Fruit fly (Drosophila melanogaster): ENCODE data around the gene CG43923.
"Not testable (repeated sequence)": the region's sequence is repeated elsewhere in the genome, so short reads cannot be mapped to it uniquely, and the experiment has no call there.

Gene CG43923

dm6 chr2L:15676002-15676401 is at the start of gene CG43923:
Gene CG43923, minus strand, starts transcription at chr2L:15676102.
- not testable (repeated sequence) for TF ChIP-seq Fer2 (tag; optimal IDR thresholded peaks at IDR 0.05); CG10366 (GFP tag; IDR thresholded peaks at IDR 0.05); D (optimal IDR thresholded peaks at IDR 0.05); D (GFP tag; optimal IDR thresholded peaks at IDR 0.05)

DNA sequence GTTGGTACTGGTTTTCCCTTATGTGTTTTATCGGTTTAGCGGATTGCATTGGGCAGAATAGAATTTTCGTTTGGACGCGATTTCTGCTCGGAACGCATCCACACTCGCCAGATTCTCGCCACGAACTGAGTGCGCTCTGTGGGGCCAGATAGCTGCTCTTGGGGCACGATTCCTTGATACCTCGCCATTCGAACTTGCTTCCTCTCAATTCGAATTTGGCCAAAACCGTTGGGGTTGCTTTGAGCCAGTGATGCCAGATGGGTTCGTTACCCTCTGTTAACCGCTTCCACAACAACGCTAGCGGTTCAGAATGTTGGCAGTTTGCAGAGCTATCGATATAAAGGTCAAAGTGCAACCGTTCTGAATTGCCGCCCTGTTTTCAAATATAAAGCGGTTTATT is 42.3 kb upstream of the CG43923 start, which contains the start of gene stol:
stol (minus strand) TSS at position 101 of the 400 bp plus-strand sequence.
- not testable (repeated sequence) for TF ChIP-seq PHDP (tag; optimal IDR thresholded peaks at IDR 0.05); CG17385 (GFP tag; optimal IDR thresholded peaks at IDR 0.05); CG18011 (GFP tag; optimal IDR thresholded peaks at IDR 0.05)

dm6 chr2L:15710999-15711398 is 35.1 kb upstream of the CG43923 start, which contains the start of gene CG43924:
Gene CG43924, minus strand, starts transcription at chr2L:15711099.
- TF ChIP-seq CG4707, BEAF-32, CG12942 (GFP tag; optimal IDR thresholded peaks at IDR 0.05): not testable (repeated sequence)

DNA sequence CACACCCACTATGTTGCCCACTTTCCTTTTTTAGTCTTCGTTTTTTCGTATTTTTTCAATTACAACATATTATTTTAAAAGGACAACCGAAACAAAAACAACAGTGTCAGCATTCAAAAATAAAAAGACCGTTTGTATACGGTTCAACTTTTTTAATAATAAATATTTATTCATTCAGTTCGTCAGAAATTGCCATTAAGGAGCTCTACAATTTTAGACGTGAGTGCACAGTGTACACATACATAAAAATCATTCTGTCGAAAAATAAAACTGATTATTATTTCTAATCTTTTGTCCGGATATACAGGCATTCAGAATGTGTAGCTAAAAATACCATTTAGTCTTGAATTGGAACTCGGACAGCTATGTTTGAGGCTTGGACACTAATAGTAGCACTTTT is 29.0 kb upstream of the CG43923 start, which contains the start of gene CG31827:
CG31827 (plus strand) TSS at position 301 of the 400 bp plus-strand sequence.
- TF ChIP-seq shn (GFP tag; optimal IDR thresholded peaks at IDR 0.05); CG18262 (tag; optimal IDR thresholded peaks at IDR 0.05); HmgD (GFP tag; optimal IDR thresholded peaks at IDR 0.05): not testable (repeated sequence)

- not testable (repeated sequence) for TF ChIP-seq CG9817 (tag; optimal IDR thresholded peaks at IDR 0.05); aop (GFP tag; IDR thresholded peaks at IDR 0.05); CG4282 (GFP tag; optimal IDR thresholded peaks at IDR 0.05)
Observed at dm6 chr2L:15695738-15696137, 19.8 kb upstream of the CG43923 start, which contains the start of gene CG31780. Gene CG31780, plus strand, starts transcription at chr2L:15696038.

DNA sequence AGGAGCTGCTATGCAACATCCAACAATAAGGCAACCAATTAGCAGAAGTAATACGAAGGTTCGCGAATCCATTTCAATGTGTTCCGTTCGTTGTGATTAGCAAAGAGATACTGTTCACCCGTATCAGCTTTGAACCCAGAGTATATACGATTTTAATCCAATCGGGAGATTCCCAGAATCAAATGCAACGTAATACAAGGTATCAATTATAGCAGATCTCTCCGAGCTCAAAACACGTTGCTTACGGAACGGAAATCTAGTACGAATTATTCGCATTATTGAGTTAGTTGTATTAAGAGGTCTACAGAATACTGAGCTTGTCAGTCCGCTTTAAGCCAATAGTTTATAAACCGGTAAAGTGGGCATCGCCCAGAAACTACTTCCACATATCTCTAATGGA is 18.5 kb upstream of the CG43923 start, which contains the start of gene CG44140:
CG44140 (minus strand) TSS at position 101 of the 400 bp plus-strand sequence.
- TF ChIP-seq NC2β, CG15514, CG6854 (GFP tag; optimal IDR thresholded peaks at IDR 0.05): not testable (repeated sequence)

dm6 chr2L:15669874-15670273 is 6.0 kb downstream of the CG43923 start, which contains the start of gene CG18478:
Gene CG18478, plus strand, starts transcription at chr2L:15670174.
- TF ChIP-seq jigr1 (GFP tag; IDR thresholded peaks at IDR 0.05); phol (tag; optimal IDR thresholded peaks at IDR 0.05); HLH54F (GFP tag; optimal IDR thresholded peaks at IDR 0.05): not testable (repeated sequence)

DNA sequence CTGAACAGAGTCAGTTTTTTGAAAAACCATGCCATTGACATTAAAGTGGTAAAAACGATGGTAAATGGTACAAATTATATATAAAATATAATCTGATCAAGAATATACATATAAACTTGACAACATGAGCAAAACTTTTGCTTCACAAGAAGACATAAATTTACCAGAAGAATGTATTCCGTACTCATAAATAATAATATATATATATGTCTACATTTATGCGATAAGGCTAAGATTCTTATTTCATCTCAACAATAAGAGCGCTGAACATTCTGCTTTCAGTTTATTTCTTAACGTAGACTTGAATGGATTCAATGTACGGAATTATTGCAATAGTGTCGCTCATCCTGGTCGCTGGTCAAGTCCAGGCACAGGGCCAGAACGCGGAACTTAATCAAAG is 15.2 kb downstream of the CG43923 start, which contains the start of gene CG18477:
CG18477 (plus strand) TSS at position 301 of the 400 bp plus-strand sequence.
- not testable (repeated sequence) for TF ChIP-seq schlank (tag; optimal IDR thresholded peaks at IDR 0.05); gcm (GFP tag; optimal IDR thresholded peaks at IDR 0.05); nerfin-2 (GFP tag; IDR thresholded peaks at IDR 0.05; ENCODE audit: partially characterized antibody)

Data from whole organism, embryonic.